Fruit fly (Drosophila melanogaster): ENCODE results near the gene Myo61F.

Myo61F gene

dm6 chr3L:1378862-1379543 is 60.7 kb downstream of the Myo61F start (continued):
- peak; percentile 22 for TF ChIP-seq Jarid2 (GFP tag; optimal IDR thresholded peaks at IDR 0.05)
- TF ChIP-seq sug (tag; optimal IDR thresholded peaks at IDR 0.05), result no peak
- TF ChIP-seq CG10267 (tag; optimal IDR thresholded peaks at IDR 0.05), result peak; percentile 76
- peak; percentile 2 for TF ChIP-seq btn (GFP tag; optimal IDR thresholded peaks at IDR 0.05)
- peak; percentile 24 for TF ChIP-seq pum (GFP tag; optimal IDR thresholded peaks at IDR 0.05)
- TF ChIP-seq sob (GFP tag; IDR thresholded peaks at IDR 0.05), result peak; percentile 53; the same call in 1 of the 2 replicates
- peak; percentile 65 for TF ChIP-seq Sox102F (GFP tag; optimal IDR thresholded peaks at IDR 0.05)
- peak; percentile 70 for TF ChIP-seq CG17829 (tag; optimal IDR thresholded peaks at IDR 0.05)
- TF ChIP-seq Trl (optimal IDR thresholded peaks at IDR 0.05), result no peak
- TF ChIP-seq Trl (GFP tag; optimal IDR thresholded peaks at IDR 0.05), result no peak
- TF ChIP-seq gcm (GFP tag; optimal IDR thresholded peaks at IDR 0.05), result peak; percentile 59
- peak; percentile 73 for TF ChIP-seq CG16815 (GFP tag; optimal IDR thresholded peaks at IDR 0.05)
- TF ChIP-seq CG6175 (GFP tag; IDR thresholded peaks at IDR 0.05), result peak; percentile 16; the same call in 1 of the 3 replicates
- TF ChIP-seq Ets65A (GFP tag), result peak; percentile 92
- TF ChIP-seq grn (GFP tag; optimal IDR thresholded peaks at IDR 0.05), result no peak
- no peak for TF ChIP-seq CG3163 (GFP tag; optimal IDR thresholded peaks at IDR 0.05)
- peak; percentile 29 for TF ChIP-seq sqz (GFP tag; optimal IDR thresholded peaks at IDR 0.05)
- peak; percentile 60 for TF ChIP-seq CG17359 (tag; optimal IDR thresholded peaks at IDR 0.05)
- 0 out of 3 replicates have a peak, but pooled peaks have one; percentile 48 for TF ChIP-seq z (GFP tag; IDR thresholded peaks at IDR 0.05)
- TF ChIP-seq caup (GFP tag; optimal IDR thresholded peaks at IDR 0.05; ENCODE audit: severe bottlenecking), result peak; percentile 21
- TF ChIP-seq dimm (GFP tag; IDR thresholded peaks at IDR 0.05), result peak; percentile 11; the same call in 1 of the 2 replicates
- TF ChIP-seq toy (GFP tag; IDR thresholded peaks at IDR 0.05), result peak; percentile 31; the same call in 1 of the 2 replicates
- TF ChIP-seq lilli (GFP tag; optimal IDR thresholded peaks at IDR 0.05), result no peak
- TF ChIP-seq fd96Cb (tag; optimal IDR thresholded peaks at IDR 0.05), result peak; percentile 52
- TF ChIP-seq CG11696 (GFP tag; IDR thresholded peaks at IDR 0.05), result peak; percentile 56
- TF ChIP-seq phol (tag; optimal IDR thresholded peaks at IDR 0.05), result peak; percentile 66
- peak; percentile 14 for TF ChIP-seq CG6813 (GFP tag; optimal IDR thresholded peaks at IDR 0.05)
- TF ChIP-seq Six4 (GFP tag; optimal IDR thresholded peaks at IDR 0.05), result peak; percentile 31
- TF ChIP-seq CG5953 (GFP tag; IDR thresholded peaks at IDR 0.05), result 0 out of 2 replicates have a peak, but pooled peaks have one; percentile 32
- TF ChIP-seq jing (GFP tag; optimal IDR thresholded peaks at IDR 0.05), result peak; percentile 54
- TF ChIP-seq nom (GFP tag; optimal IDR thresholded peaks at IDR 0.05), result peak; percentile 45
- TF ChIP-seq Blimp-1 (GFP tag; optimal IDR thresholded peaks at IDR 0.05), result peak; percentile 61
- peak; percentile 10 for TF ChIP-seq CG8359 (GFP tag; optimal IDR thresholded peaks at IDR 0.05; ENCODE audit: borderline replicate concordance)
- TF ChIP-seq CG10321 (GFP tag; IDR thresholded peaks at IDR 0.05), result no peak
- TF ChIP-seq CG3407 (GFP tag; optimal IDR thresholded peaks at IDR 0.05), result peak; percentile 51
- TF ChIP-seq ewg (GFP tag; optimal IDR thresholded peaks at IDR 0.05), result peak; percentile 57
- peak; percentile 56; the same call in 1 of the 2 replicates for TF ChIP-seq Ada2b (GFP tag; IDR thresholded peaks at IDR 0.05)
- TF ChIP-seq TFAM (GFP tag; optimal IDR thresholded peaks at IDR 0.05), result no peak
- peak; percentile 52; the same call in 1 of the 2 replicates for TF ChIP-seq CG1024 (GFP tag; IDR thresholded peaks at IDR 0.05)
- peak; percentile 32; the same call in 1 of the 2 replicates for TF ChIP-seq CG4730 (GFP tag; IDR thresholded peaks at IDR 0.05)
- peak; percentile 40 for TF ChIP-seq org-1 (GFP tag; optimal IDR thresholded peaks at IDR 0.05)
- peak; percentile 50; the same call in 1 of the 2 replicates for TF ChIP-seq E2f1 (GFP tag; IDR thresholded peaks at IDR 0.05)
- TF ChIP-seq zen2 (GFP tag; IDR thresholded peaks at IDR 0.05; ENCODE audit: partially characterized antibody), result no peak
- TF ChIP-seq Side (GFP tag; optimal IDR thresholded peaks at IDR 0.05), result peak; percentile 32
- peak; percentile 77 for TF ChIP-seq CG8388 (GFP tag; optimal IDR thresholded peaks at IDR 0.05)
- peak; percentile 38 for TF ChIP-seq CG9817 (tag; optimal IDR thresholded peaks at IDR 0.05)
- TF ChIP-seq az2 (GFP tag; optimal IDR thresholded peaks at IDR 0.05), result peak; percentile 25
- TF ChIP-seq slp2 (GFP tag; optimal IDR thresholded peaks at IDR 0.05), result peak; percentile 20
- peak; percentile 87 for TF ChIP-seq CG1603 (tag; optimal IDR thresholded peaks at IDR 0.05)

Measured in whole organism, embryonic.